Worm (Caenorhabditis elegans) whole organism, L1 larva: ENCODE data around the gene C35D10.3.

Experiments
- C04F5.9 ChIP-seq: sonication (generic microtip); optimal IDR thresholded peaks from 2 replicates; lab custom pipeline; 2016; ENCODE audit warnings: missing genetic modification characterization, missing compliant biosample characterization
- C16A3.4 ChIP-seq: fragments of 150-350 bp; optimal IDR thresholded peaks from 2 replicates; lab custom pipeline; 2014; ENCODE audit warnings: missing biosample characterization, missing genetic modification characterization
- C34B4.2 ChIP-seq: sonication (generic microtip); optimal IDR thresholded peaks from 2 replicates; lab custom pipeline; 2017; ENCODE audit warnings: mild to moderate bottlenecking, missing genetic modification characterization, missing compliant biosample characterization
- F16B12.6 ChIP-seq: fragments of 150-350 bp; optimal IDR thresholded peaks from 2 replicates; lab custom pipeline; 2014; ENCODE audit warnings: missing biosample characterization, missing genetic modification characterization
- alr-1 ChIP-seq: fragments of 200-800 bp; sonication (Bioruptor generic); optimal IDR thresholded peaks from 2 replicates; lab custom pipeline; 2018; ENCODE audit warnings: borderline replicate concordance, mild to moderate bottlenecking, missing genetic modification characterization, missing compliant biosample characterization
- ceh-8 ChIP-seq: fragments of 200-800 bp; sonication (Bioruptor generic); optimal IDR thresholded peaks from 2 replicates; lab custom pipeline; 2018; ENCODE audit warnings: mild to moderate bottlenecking, missing genetic modification characterization, moderate library complexity, missing compliant biosample characterization
- ceh-88 ChIP-seq: fragments of 200-800 bp; sonication (Bioruptor generic); IDR thresholded peaks from 2 replicates; pipeline ENCODE4 v1.3.6; 2022; ENCODE audit warnings: missing genetic modification characterization, missing compliant biosample characterization
- dpl-1 ChIP-seq, 3 experiments: fragments of 150-350 bp in 2 of 3; sonication (generic microtip) in 1 of 3; optimal IDR thresholded peaks; 2 replicates each; lab custom pipeline; 2014 to 2017; ENCODE audit warnings: missing biosample characterization in 3 of 3, missing genetic modification characterization in 3 of 3, missing genetic modification reagents in 3 of 3
- dsc-1 ChIP-seq: sonication (generic microtip); optimal IDR thresholded peaks from 2 replicates; lab custom pipeline; 2016; ENCODE audit warnings: mild to moderate bottlenecking, missing genetic modification characterization, missing compliant biosample characterization
- efl-1 ChIP-seq, 4 experiments: fragments of 150-350 bp; optimal IDR thresholded peaks in 3 of 4; peaks in 1 of 4; 1 replicate in 1 of 4; 2 replicates in 3 of 4; lab custom pipeline; 2014; ENCODE audit warnings: missing biosample characterization in 2 of 4, missing genetic modification characterization in 2 of 4, missing genetic modification reagents in 2 of 4
- elt-2 ChIP-seq: sonication (generic microtip); optimal IDR thresholded peaks from 2 replicates; lab custom pipeline; 2016; ENCODE audit warnings: missing genetic modification characterization, mild to moderate bottlenecking, inconsistent platforms, missing compliant biosample characterization, missing genetic modification reagents
- fkh-10 ChIP-seq: sonication (generic microtip); optimal IDR thresholded peaks from 2 replicates; lab custom pipeline; 2017; ENCODE audit warnings: missing biosample characterization, missing genetic modification reagents, missing genetic modification characterization
- fkh-4 ChIP-seq: sonication (generic microtip); optimal IDR thresholded peaks from 2 replicates; lab custom pipeline; 2016; ENCODE audit warnings: missing compliant biosample characterization, missing genetic modification characterization, borderline replicate concordance
- fkh-8 ChIP-seq: sonication (generic microtip); optimal IDR thresholded peaks from 2 replicates; lab custom pipeline; 2016; ENCODE audit warnings: mild to moderate bottlenecking, missing genetic modification characterization, missing compliant biosample characterization
- fos-1 ChIP-seq: fragments of 150-350 bp; optimal IDR thresholded peaks from 2 replicates; lab custom pipeline; 2014; ENCODE audit warnings: missing biosample characterization, missing genetic modification characterization
- hlh-4 ChIP-seq: sonication (generic microtip); optimal IDR thresholded peaks from 2 replicates; lab custom pipeline; 2016; ENCODE audit warnings: mild to moderate bottlenecking, missing genetic modification characterization, missing compliant biosample characterization
- lin-35 ChIP-seq, 2 experiments: fragments of 150-350 bp; optimal IDR thresholded peaks; 2 replicates each; lab custom pipeline; 2014; ENCODE audit warnings: missing biosample characterization in 2 of 2, missing genetic modification characterization in 2 of 2, missing genetic modification reagents in 2 of 2
- lsy-2 ChIP-seq, 2 experiments: fragments of 150-350 bp; optimal IDR thresholded peaks; 2 replicates each; lab custom pipeline; 2014; ENCODE audit warnings: missing biosample characterization in 2 of 2, missing genetic modification characterization in 2 of 2
- mdl-1 ChIP-seq, 2 experiments: fragments of 150-350 bp; optimal IDR thresholded peaks; 2 replicates each; lab custom pipeline; 2014 to 2017; ENCODE audit warnings: missing biosample characterization in 2 of 2, missing genetic modification characterization in 2 of 2, inconsistent platforms in 1 of 2
- nhr-11 ChIP-seq: fragments of 150-350 bp; optimal IDR thresholded peaks from 2 replicates; lab custom pipeline; 2014; ENCODE audit warnings: missing biosample characterization, missing genetic modification characterization
- nhr-237 ChIP-seq: fragments of 150-350 bp; optimal IDR thresholded peaks from 2 replicates; lab custom pipeline; 2014; ENCODE audit warnings: missing biosample characterization, missing genetic modification characterization
- nhr-71 ChIP-seq: sonication (generic microtip); optimal IDR thresholded peaks from 2 replicates; lab custom pipeline; 2016; ENCODE audit warnings: mild to moderate bottlenecking, missing genetic modification characterization, moderate library complexity, missing compliant biosample characterization
- nhr-77 ChIP-seq: fragments of 150-350 bp; optimal IDR thresholded peaks from 2 replicates; lab custom pipeline; 2014; ENCODE audit warnings: missing biosample characterization, missing genetic modification characterization
- rnt-1 ChIP-seq: sonication (generic microtip); optimal IDR thresholded peaks from 2 replicates; lab custom pipeline; 2016; ENCODE audit warnings: mild to moderate bottlenecking, missing genetic modification characterization, moderate library complexity, missing compliant biosample characterization
- skn-1 ChIP-seq: fragments of 150-350 bp; optimal IDR thresholded peaks from 2 replicates; lab custom pipeline; 2014; ENCODE audit warnings: missing biosample characterization, missing genetic modification characterization
- snpc-4 ChIP-seq: fragments of 150-350 bp; optimal IDR thresholded peaks from 2 replicates; lab custom pipeline; 2014; ENCODE audit warnings: missing biosample characterization, missing genetic modification characterization
- sox-4 ChIP-seq: sonication (generic microtip); optimal IDR thresholded peaks from 2 replicates; lab custom pipeline; 2016; ENCODE audit warnings: missing genetic modification characterization, missing compliant biosample characterization
- sptf-1 ChIP-seq: fragments of 150-350 bp; optimal IDR thresholded peaks from 2 replicates; lab custom pipeline; 2014; ENCODE audit warnings: missing biosample characterization, missing genetic modification characterization
- unc-30 ChIP-seq: sonication (generic microtip); optimal IDR thresholded peaks from 2 replicates; lab custom pipeline; 2017; ENCODE audit warnings: missing biosample characterization, missing genetic modification characterization
- unc-62 ChIP-seq: fragments of 150-350 bp; optimal IDR thresholded peaks from 2 replicates; lab custom pipeline; 2014; ENCODE audit warnings: missing biosample characterization, missing genetic modification reagents, missing genetic modification characterization
- vab-15 ChIP-seq: sonication (generic microtip); optimal IDR thresholded peaks from 2 replicates; lab custom pipeline; 2017; ENCODE audit warnings: missing genotype, mild to moderate bottlenecking, missing genetic modification characterization, missing compliant biosample characterization
- zip-4 ChIP-seq: fragments of 200-800 bp; sonication (Bioruptor generic); optimal IDR thresholded peaks from 2 replicates; lab custom pipeline; 2018; ENCODE audit warnings: mild to moderate bottlenecking, missing genetic modification characterization, moderate library complexity, missing compliant biosample characterization

C35D10.3 gene

DNA sequence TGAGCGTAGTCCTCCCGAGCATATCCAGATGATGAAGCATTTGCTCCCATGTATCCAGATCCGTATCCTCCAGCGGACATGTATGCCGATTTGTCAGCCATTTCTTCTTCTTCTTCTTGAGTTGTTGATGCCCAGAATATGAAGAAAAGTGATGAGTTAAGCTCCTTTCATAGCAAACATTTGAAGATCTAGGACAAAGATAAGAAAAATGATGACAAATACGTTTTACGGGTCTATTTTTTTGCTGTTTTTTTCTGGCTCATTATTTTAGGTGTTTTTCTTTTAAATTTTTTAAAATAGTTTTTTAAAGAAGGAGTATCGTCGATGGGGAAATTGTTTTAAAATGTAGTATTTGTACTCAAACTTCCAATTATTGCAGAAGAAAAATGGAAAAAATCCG, 38.5 kb upstream of the C35D10.3 start, which contains the start of gene nspd-9:
TSS of gene nspd-9 (minus strand) at position 101 of the 400 bp plus-strand sequence.
- TF ChIP-seq unc-30 (tag; lab: Kevin White, UChicago) (no peak), skn-1 (no peak), dsc-1 (tag; lab: Kevin White, UChicago) (no peak), C04F5.9 (tag; lab: Kevin White, UChicago) (no peak), ceh-88 (GFP tag; lab: Robert Waterston, UW) (no peak), C16A3.4 (tag; lab: Kevin White, UChicago) (no peak), nhr-11 (no peak), zip-4 (GFP tag; lab: Kevin White, UChicago) (no peak), unc-62 (GFP tag; lab: Kevin White, UChicago) (no peak), snpc-4 (tag; lab: Kevin White, UChicago) (no peak), hlh-4 (tag; lab: Kevin White, UChicago) (no peak), nhr-77 (no peak), dpl-1 (GFP tag; optimal IDR thresholded peaks at IDR 0.05; lab: Kevin White, UChicago) (no peak)

- TF ChIP-seq lsy-2 (tag; optimal IDR thresholded peaks at IDR 0.05; lab: Kevin White, UChicago) (no peak), nhr-71 (tag; lab: Kevin White, UChicago) (no peak)
These were observed 31.3 kb upstream of the C35D10.3 start, which contains the start of the genes acbp-7 and F26A1.19 for ce11 chrIII:4837429-4837828. Gene acbp-7, plus strand, starts transcription at chrIII:4837729. Gene F26A1.19, plus strand, starts transcription at chrIII:4837731.

DNA sequence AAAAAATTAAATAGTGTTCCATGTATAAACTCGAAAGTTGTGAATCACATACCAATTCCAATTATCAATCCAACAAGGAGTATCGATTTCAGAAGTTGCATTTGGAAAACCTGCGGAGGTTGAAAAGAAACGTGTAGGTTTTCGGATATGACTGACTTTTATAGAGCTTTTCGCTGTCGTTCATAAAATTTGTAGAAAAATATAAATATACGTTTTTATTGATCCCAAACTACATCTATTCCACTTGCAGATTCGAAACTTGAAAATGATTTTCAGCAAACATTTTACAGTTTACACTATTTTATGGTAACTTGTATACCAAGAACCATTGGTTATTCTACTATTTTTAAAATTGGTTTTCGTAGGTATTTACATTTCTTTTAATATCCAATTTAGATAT, 26.5 kb upstream of the C35D10.3 start, which contains the start of gene clec-156:
TSS of gene clec-156 (minus strand) at position 101 of the 400 bp plus-strand sequence.
- TF ChIP-seq fos-1 (tag; lab: Kevin White, UChicago) (no peak), fkh-10 (GFP tag; lab: Kevin White, UChicago) (no peak), elt-2 (tag; lab: Kevin White, UChicago) (no peak)

- TF ChIP-seq ceh-8 (GFP tag; lab: Kevin White, UChicago) = no peak
- no peak for TF ChIP-seq sox-4 (tag; lab: Kevin White, UChicago)
- TF ChIP-seq vab-15 (tag; lab: Kevin White, UChicago) = no peak
- no peak for TF ChIP-seq sptf-1 (tag; lab: Kevin White, UChicago)
- no peak for TF ChIP-seq lsy-2 (tag; optimal IDR thresholded peaks at IDR 0.05; lab: Kevin White, UChicago)
These were observed 24.4 kb upstream of the C35D10.3 start, which contains the start of the genes clec-157 and fkh-5 for ce11 chrIII:4844327-4844726. Gene clec-157, minus strand, starts transcription at chrIII:4844427. Gene fkh-5, plus strand, starts transcription at chrIII:4844662.

ce11 chrIII:4849739-4850138, 19.0 kb upstream of the C35D10.3 start, which contains the start of gene nonu-1:
Gene nonu-1, minus strand, starts transcription at chrIII:4849907.
- no peak for TF ChIP-seq C04F5.9 (tag; lab: Kevin White, UChicago)
- no peak for TF ChIP-seq F16B12.6 (tag; lab: Kevin White, UChicago)
- TF ChIP-seq alr-1 = peak; percentile 8
- TF ChIP-seq mdl-1 (tag; optimal IDR thresholded peaks at IDR 0.05; lab: Kevin White, UChicago) = peak in 1 of 2 experiments; percentile 12
- peak in 1 of 2 experiments; percentile 21 for TF ChIP-seq lin-35 (GFP tag; optimal IDR thresholded peaks at IDR 0.05; lab: Kevin White, UChicago)
- no peak for TF ChIP-seq nhr-237
- no peak for TF ChIP-seq efl-1 (optimal IDR thresholded peaks at IDR 0.05; lab: Kevin White, UChicago)
- peak in 1 of 2 experiments; percentile 78 for TF ChIP-seq efl-1 (GFP tag; optimal IDR thresholded peaks at IDR 0.05 in 1 of 2; lab: Kevin White, UChicago)
- TF ChIP-seq ceh-88 (GFP tag; lab: Robert Waterston, UW) = no peak
- peak; percentile 9 for TF ChIP-seq elt-2 (tag; lab: Kevin White, UChicago)
- TF ChIP-seq rnt-1 (tag; lab: Kevin White, UChicago) = peak; percentile 13
- TF ChIP-seq fkh-8 (tag; lab: Kevin White, UChicago) = peak; percentile 6
- peak; percentile 0 for TF ChIP-seq fkh-4 (tag; lab: Kevin White, UChicago)
- TF ChIP-seq C34B4.2 (tag; lab: Kevin White, UChicago) = no peak
